Worm (Caenorhabditis elegans) whole organism, L4 larva: ENCODE data around the gene F35D2.2.

Source experiments
- F44E2.7 ChIP-seq: fragments of 200-800 bp; sonication (Bioruptor generic); IDR thresholded peaks from 2 replicates; pipeline ENCODE4 v2.1.2; 2022; ENCODE audit warnings: missing genetic modification characterization, missing compliant biosample characterization
- F49E8.2 ChIP-seq: sonication (generic microtip); optimal IDR thresholded peaks from 2 replicates; lab custom pipeline; 2016; ENCODE audit warnings: missing compliant biosample characterization, mild to moderate bottlenecking, missing genetic modification characterization, borderline replicate concordance
- Y48G9A.11 ChIP-seq: fragments of 200-800 bp; sonication (Bioruptor generic); IDR thresholded peaks from 2 replicates; pipeline ENCODE4 v1.3.6; 2022; ENCODE audit warnings: missing genetic modification reagents, missing genetic modification characterization, missing compliant biosample characterization
- Y75B8A.6 ChIP-seq: fragments of 200-800 bp; sonication (Bioruptor generic); IDR thresholded peaks from 2 replicates; pipeline ENCODE4 v1.3.6; 2022; ENCODE audit warnings: missing genetic modification reagents, missing genetic modification characterization, missing compliant biosample characterization
- ZK337.2 ChIP-seq: fragments of 200-800 bp; sonication (Bioruptor generic); IDR thresholded peaks from 2 replicates; pipeline ENCODE4 v1.3.6; 2022; ENCODE audit warnings: missing genetic modification reagents, missing genetic modification characterization, missing compliant biosample characterization
- aly-2 ChIP-seq: sonication (generic microtip); optimal IDR thresholded peaks from 2 replicates; lab custom pipeline; 2018; ENCODE audit warnings: missing biosample characterization, missing genetic modification characterization
- arid-1 ChIP-seq: fragments of 200-800 bp; sonication (Bioruptor generic); conservative IDR thresholded peaks from 2 replicates; pipeline ENCODE4 v1.3.6; 2022; ENCODE audit warnings: missing genetic modification reagents, missing genetic modification characterization, missing compliant biosample characterization
- ceh-20 ChIP-seq: fragments of 200-800 bp; sonication (Bioruptor generic); IDR thresholded peaks from 2 replicates; pipeline ENCODE4 v1.3.6; 2022; ENCODE audit warnings: missing genetic modification reagents, missing genetic modification characterization, missing compliant biosample characterization
- ceh-32 ChIP-seq: sonication (generic microtip); optimal IDR thresholded peaks from 2 replicates; lab custom pipeline; 2016; ENCODE audit warnings: mild to moderate bottlenecking, missing genetic modification characterization, missing compliant biosample characterization; ENCODE audit not compliant: poor library complexity
- ceh-62 ChIP-seq: sonication (generic microtip); optimal IDR thresholded peaks from 2 replicates; lab custom pipeline; 2017; ENCODE audit warnings: missing biosample characterization, missing genetic modification characterization
- ceh-82 ChIP-seq: sonication (generic microtip); optimal IDR thresholded peaks from 2 replicates; lab custom pipeline; 2017; ENCODE audit warnings: missing biosample characterization, missing genetic modification characterization
- daf-19 ChIP-seq: fragments of 200-800 bp; sonication (Bioruptor generic); conservative IDR thresholded peaks from 2 replicates; pipeline ENCODE4 v1.3.6; 2022; ENCODE audit warnings: missing genetic modification characterization, missing compliant biosample characterization
- duxl-1 ChIP-seq: sonication (generic microtip); optimal IDR thresholded peaks from 2 replicates; lab custom pipeline; 2016; ENCODE audit warnings: mild to moderate bottlenecking, missing genetic modification characterization, moderate library complexity, missing compliant biosample characterization; ENCODE audit not compliant: poor library complexity
- egl-27 ChIP-seq: sonication (generic microtip); optimal IDR thresholded peaks from 3 replicates; lab custom pipeline; 2017; ENCODE audit warnings: missing biosample characterization, missing genetic modification reagents, missing genetic modification characterization
- egl-43 ChIP-seq: fragments of 200-800 bp; sonication (Bioruptor generic); IDR thresholded peaks from 2 replicates; pipeline ENCODE4 v1.3.6; 2022; ENCODE audit warnings: missing genetic modification reagents, missing genetic modification characterization, missing compliant biosample characterization
- fkh-10 ChIP-seq: fragments of 150-350 bp; optimal IDR thresholded peaks from 2 replicates; lab custom pipeline; 2014; ENCODE audit warnings: missing biosample characterization, missing genetic modification reagents, missing genetic modification characterization
- fos-1 ChIP-seq: fragments of 150-350 bp; optimal IDR thresholded peaks from 2 replicates; lab custom pipeline; 2014; ENCODE audit warnings: missing biosample characterization, missing genetic modification characterization
- gei-8 ChIP-seq: fragments of 200-800 bp; sonication (Bioruptor generic); optimal IDR thresholded peaks from 2 replicates; lab custom pipeline; 2018; ENCODE audit warnings: mild to moderate bottlenecking, missing genetic modification characterization, missing compliant biosample characterization
- hif-1 ChIP-seq, 2 experiments: sonication (generic microtip); optimal IDR thresholded peaks; 2 replicates each; lab custom pipeline; 2016 to 2017; ENCODE audit warnings: missing compliant biosample characterization in 2 of 2, missing genetic modification characterization in 2 of 2, missing genetic modification reagents in 2 of 2, missing genotype in 2 of 2, mild to moderate bottlenecking in 1 of 2
- hlh-11 ChIP-seq: fragments of 200-800 bp; sonication (Bioruptor generic); optimal IDR thresholded peaks from 2 replicates; lab custom pipeline; 2018; ENCODE audit warnings: mild to moderate bottlenecking, missing genetic modification characterization, missing compliant biosample characterization
- lin-1 ChIP-seq: fragments of 200-800 bp; sonication (Bioruptor generic); IDR thresholded peaks from 2 replicates; pipeline ENCODE4 v1.3.6; 2022; ENCODE audit warnings: missing genetic modification reagents, missing genetic modification characterization, missing compliant biosample characterization
- lin-15B ChIP-seq: fragments of 150-350 bp; sonication (generic microtip); optimal IDR thresholded peaks from 3 replicates; lab custom pipeline; 2014; ENCODE audit warnings: missing biosample characterization, missing genetic modification characterization
- lin-39 ChIP-seq: fragments of 150-350 bp; optimal IDR thresholded peaks from 2 replicates; lab custom pipeline; 2014; ENCODE audit warnings: missing biosample characterization, missing genetic modification reagents, missing genetic modification characterization
- mdl-1 ChIP-seq, 2 experiments: fragments of 150-350 bp in 1 of 2; sonication (generic microtip) in 1 of 2; optimal IDR thresholded peaks; 2 replicates each; lab custom pipeline; 2014 to 2017; ENCODE audit warnings: missing biosample characterization in 2 of 2, missing genetic modification characterization in 2 of 2
- mes-2 ChIP-seq: sonication (generic microtip); optimal IDR thresholded peaks from 2 replicates; lab custom pipeline; 2016; ENCODE audit warnings: missing genotype, mild to moderate bottlenecking, missing genetic modification characterization, missing compliant biosample characterization; ENCODE audit not compliant: poor library complexity, severe bottlenecking
- nhr-111 ChIP-seq: fragments of 200-800 bp; sonication (Bioruptor generic); optimal IDR thresholded peaks from 2 replicates; lab custom pipeline; 2018; ENCODE audit warnings: mild to moderate bottlenecking, missing genetic modification characterization, missing compliant biosample characterization
- nhr-237 ChIP-seq: sonication (generic microtip); optimal IDR thresholded peaks from 2 replicates; lab custom pipeline; 2017; ENCODE audit warnings: missing biosample characterization, missing genetic modification characterization
- nhr-41 ChIP-seq: fragments of 200-800 bp; sonication (Bioruptor generic); IDR thresholded peaks from 2 replicates; pipeline ENCODE4 v1.3.6; 2022; ENCODE audit warnings: missing genetic modification reagents, missing genetic modification characterization, missing compliant biosample characterization
- nhr-48 ChIP-seq: sonication (generic microtip); optimal IDR thresholded peaks from 2 replicates; lab custom pipeline; 2016; ENCODE audit warnings: mild to moderate bottlenecking, missing genetic modification characterization, missing compliant biosample characterization
- nhr-6 ChIP-seq: fragments of 150-350 bp; optimal IDR thresholded peaks from 2 replicates; lab custom pipeline; 2014; ENCODE audit warnings: missing biosample characterization, missing genetic modification characterization
- nhr-76 ChIP-seq: fragments of 150-350 bp; optimal IDR thresholded peaks from 2 replicates; lab custom pipeline; 2014; ENCODE audit warnings: missing biosample characterization, missing genetic modification characterization
- nhr-77 ChIP-seq: fragments of 150-350 bp; optimal IDR thresholded peaks from 2 replicates; lab custom pipeline; 2014; ENCODE audit warnings: missing biosample characterization, missing genetic modification characterization
- pqm-1 ChIP-seq: sonication (generic microtip); optimal IDR thresholded peaks from 2 replicates; lab custom pipeline; 2017; ENCODE audit warnings: missing biosample characterization, missing genetic modification characterization
- sdz-12 ChIP-seq: fragments of 200-800 bp; sonication (Bioruptor generic); optimal IDR thresholded peaks from 2 replicates; lab custom pipeline; 2018; ENCODE audit warnings: mild to moderate bottlenecking, missing genetic modification characterization, missing compliant biosample characterization
- snpc-4 ChIP-seq: fragments of 150-350 bp; optimal IDR thresholded peaks from 2 replicates; lab custom pipeline; 2014; ENCODE audit warnings: missing biosample characterization, missing genetic modification characterization
- tra-1 ChIP-seq: fragments of 200-800 bp; sonication (Bioruptor generic); IDR thresholded peaks from 2 replicates; pipeline ENCODE4 v1.3.6; 2022; ENCODE audit warnings: missing genetic modification reagents, missing genetic modification characterization, missing compliant biosample characterization
- unc-39 ChIP-seq: sonication (generic microtip); optimal IDR thresholded peaks from 2 replicates; lab custom pipeline; 2017; ENCODE audit warnings: missing biosample characterization, missing genetic modification characterization
- unc-62 ChIP-seq, 3 experiments: fragments of 150-350 bp in 1 of 3; sonication (generic microtip); optimal IDR thresholded peaks in 2 of 3; peaks in 1 of 3; 1 replicate in 1 of 3; 2 replicates in 2 of 3; lab custom pipeline; 2014 to 2017; ENCODE audit warnings: missing biosample characterization in 3 of 3, missing genetic modification characterization in 3 of 3, missing genetic modification reagents in 3 of 3, missing genotype in 1 of 3
- vab-7 ChIP-seq: fragments of 200-800 bp; sonication (Bioruptor generic); IDR thresholded peaks from 2 replicates; pipeline ENCODE4 v1.3.6; 2022; ENCODE audit warnings: missing genetic modification reagents, missing genetic modification characterization, missing compliant biosample characterization
- ztf-11 ChIP-seq: fragments of 150-350 bp; optimal IDR thresholded peaks from 2 replicates; lab custom pipeline; 2014; ENCODE audit warnings: missing biosample characterization, missing genetic modification characterization

The F35D2.2 gene

ce11 chrII:7545364-7545763 is 28.9 kb upstream of the F35D2.2 start (continued):
- TF ChIP-seq ceh-20 (GFP tag; lab: Robert Waterston, UW), result no peak
- TF ChIP-seq nhr-237 (tag; lab: Kevin White, UChicago), result no peak
- TF ChIP-seq daf-19, result no peak
- TF ChIP-seq unc-39 (tag; lab: Kevin White, UChicago), result no peak
- TF ChIP-seq ceh-82 (tag; lab: Kevin White, UChicago), result no peak
- TF ChIP-seq vab-7 (GFP tag; lab: Robert Waterston, UW), result no peak
- TF ChIP-seq sdz-12 (GFP tag; lab: Kevin White, UChicago), result no peak
- peak in 1 of 2 experiments; percentile 29 for TF ChIP-seq mdl-1 (tag; optimal IDR thresholded peaks at IDR 0.05; lab: Kevin White, UChicago)
- no peak for TF ChIP-seq egl-43 (GFP tag; lab: Robert Waterston, UW)
- no peak for TF ChIP-seq Y48G9A.11 (GFP tag; lab: Robert Waterston, UW)
- TF ChIP-seq hif-1 (tag; optimal IDR thresholded peaks at IDR 0.05; lab: Kevin White, UChicago), result no peak
- no peak for TF ChIP-seq snpc-4 (tag; lab: Kevin White, UChicago)
- no peak for TF ChIP-seq mes-2 (tag; lab: Kevin White, UChicago)
- TF ChIP-seq duxl-1 (tag; lab: Kevin White, UChicago), result no peak
- TF ChIP-seq nhr-6, result no peak
- no peak for TF ChIP-seq F44E2.7 (GFP tag; lab: Robert Waterston, UW)
- TF ChIP-seq arid-1 (GFP tag; lab: Robert Waterston, UW), result no peak
- no peak for TF ChIP-seq fkh-10 (GFP tag; lab: Kevin White, UChicago)
- no peak for TF ChIP-seq Y75B8A.6 (GFP tag; lab: Robert Waterston, UW)
- TF ChIP-seq fos-1 (tag; lab: Kevin White, UChicago), result no peak

DNA sequence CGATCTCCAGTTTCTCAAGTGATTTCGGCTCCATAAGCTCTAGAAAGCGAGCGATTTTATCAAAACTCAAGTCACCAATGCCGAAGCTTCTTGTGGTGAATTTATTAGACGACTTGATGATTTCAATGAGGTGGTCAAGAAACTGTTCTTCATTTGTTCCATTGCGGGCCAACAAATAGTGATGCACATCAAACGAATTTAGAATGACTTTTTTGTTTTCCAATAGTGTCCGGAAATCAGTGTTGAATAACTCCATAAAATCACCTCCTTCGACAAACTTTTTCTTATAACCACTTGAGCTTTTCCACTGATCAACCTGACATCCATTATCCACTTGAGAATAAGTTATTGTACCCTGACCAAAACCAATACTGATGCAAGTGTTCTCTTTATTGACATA is 27.0 kb upstream of the F35D2.2 start:
- peak in 1 of 2 experiments; percentile 96 for TF ChIP-seq unc-62 (GFP tag; optimal IDR thresholded peaks at IDR 0.05 in 1 of 2; lab: Kevin White, UChicago)
- TF ChIP-seq unc-62 (tag; optimal IDR thresholded peaks at IDR 0.05; lab: Kevin White, UChicago), result no peak
- no peak for TF ChIP-seq arid-1 (GFP tag; lab: Robert Waterston, UW)
- TF ChIP-seq, all 104 proteins: peak for 1

DNA sequence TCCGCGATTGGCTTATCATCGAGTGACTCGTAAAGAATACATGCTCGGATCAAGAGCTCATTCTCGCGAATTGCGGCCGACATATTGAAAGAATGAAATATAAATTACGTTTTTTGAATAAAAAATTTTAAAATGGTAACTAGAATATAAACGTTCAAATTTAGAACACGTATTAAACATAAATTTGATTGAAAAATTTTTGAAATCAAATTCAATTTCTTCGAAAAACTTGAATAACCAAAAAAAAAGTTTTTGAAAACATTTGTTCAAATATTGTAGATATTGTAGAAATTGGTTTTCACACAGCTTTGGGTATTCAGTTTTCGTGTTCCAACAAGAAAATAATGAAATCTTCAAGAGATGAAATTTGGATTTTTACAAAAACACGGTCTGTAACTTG is 26.2 kb upstream of the F35D2.2 start, which contains the start of gene fbxa-224:
Gene fbxa-224, minus strand, starts transcription at position 101 of the 400 bp plus-strand sequence.
- no peak for TF ChIP-seq nhr-48 (tag; lab: Kevin White, UChicago)
- TF ChIP-seq arid-1 (GFP tag; lab: Robert Waterston, UW), result no peak
- TF ChIP-seq hif-1 (tag; optimal IDR thresholded peaks at IDR 0.05; lab: Kevin White, UChicago), result no peak
- no peak for TF ChIP-seq tra-1
- TF ChIP-seq lin-15B (tag; lab: Kevin White, UChicago), result no peak
- TF ChIP-seq ZK337.2, result no peak

ce11 chrII:7549035-7549434 is 25.2 kb upstream of the F35D2.2 start, which contains the start of gene tph-1:
TSS of gene tph-1 (plus strand) at chrII:7549335.
- TF ChIP-seq nhr-76 (tag; lab: Kevin White, UChicago) (no peak), vab-7 (GFP tag; lab: Robert Waterston, UW) (no peak), lin-39 (tag; lab: Kevin White, UChicago) (no peak), ceh-62 (no peak), ztf-11 (tag; lab: Kevin White, UChicago) (no peak), nhr-111 (GFP tag; lab: Kevin White, UChicago) (no peak), egl-27 (tag; lab: Kevin White, UChicago) (no peak), gei-8 (GFP tag; lab: Kevin White, UChicago) (no peak), ceh-32 (no peak), pqm-1 (tag; lab: Kevin White, UChicago) (no peak), lin-1 (GFP tag; lab: Robert Waterston, UW) (no peak), nhr-77 (tag; lab: Kevin White, UChicago) (no peak), F49E8.2 (tag; lab: Kevin White, UChicago) (no peak), duxl-1 (tag; lab: Kevin White, UChicago) (no peak), mdl-1 (tag; optimal IDR thresholded peaks at IDR 0.05; lab: Kevin White, UChicago) (no peak), nhr-6 (no peak), aly-2 (tag; lab: Kevin White, UChicago) (no peak), hlh-11 (tag; lab: Kevin White, UChicago) (no peak), unc-62 (GFP tag; optimal IDR thresholded peaks at IDR 0.05 in 1 of 2; lab: Kevin White, UChicago) (no peak), unc-62 (tag; optimal IDR thresholded peaks at IDR 0.05; lab: Kevin White, UChicago) (no peak), nhr-41 (GFP tag; lab: Robert Waterston, UW) (no peak)
